Fruit fly (Drosophila melanogaster): ENCODE results near the gene Phf5a.
A peak's percentile ranks its signal among the peaks of the same experiment; 100 is the strongest.

The Phf5a gene

DNA sequence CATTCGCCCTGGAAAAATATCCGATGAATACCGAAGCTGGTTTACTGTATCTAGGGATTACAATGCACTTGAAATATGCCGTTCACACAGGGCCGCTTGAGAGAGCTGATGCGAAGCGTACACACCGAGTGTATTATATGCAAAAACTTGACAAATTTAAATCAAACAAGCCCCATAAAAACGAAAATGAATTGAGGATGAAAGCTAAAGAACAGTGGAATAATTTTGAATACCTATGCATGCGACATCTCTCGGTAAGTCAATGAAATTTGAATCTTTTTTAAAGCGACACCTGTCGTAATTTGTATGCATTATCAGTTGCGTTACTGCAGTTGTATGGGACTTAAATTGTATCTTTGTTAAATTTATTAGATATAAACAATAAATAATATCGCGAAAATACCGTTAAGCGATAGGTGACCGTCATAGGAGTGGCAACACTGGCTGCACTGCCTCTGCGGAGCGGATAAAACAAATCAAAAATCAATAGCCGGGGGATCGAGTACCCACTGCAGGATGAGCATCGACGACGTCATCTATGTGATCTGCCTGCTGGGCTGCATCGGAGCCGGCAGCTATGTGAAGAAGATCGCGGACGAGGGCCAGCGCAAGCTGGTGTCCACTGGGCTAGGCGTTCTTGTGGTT is 34.6 kb downstream of the Phf5a start, which contains the start of gene frj (continued):
- TF ChIP-seq D19B (GFP tag; optimal IDR thresholded peaks at IDR 0.05) (peak; percentile 4), Mad (GFP tag; optimal IDR thresholded peaks at IDR 0.05) (peak; percentile 71), org-1 (GFP tag; optimal IDR thresholded peaks at IDR 0.05) (no peak), kni (GFP tag; optimal IDR thresholded peaks at IDR 0.05) (no peak), E2f2 (GFP tag; IDR thresholded peaks at IDR 0.05) (peak; percentile 55), CG12219 (GFP tag; optimal IDR thresholded peaks at IDR 0.05) (no peak), tin (GFP tag; optimal IDR thresholded peaks at IDR 0.05) (peak; percentile 67), hbn (GFP tag; IDR thresholded peaks at IDR 0.05; ENCODE audit: partially characterized antibody) (0 out of 2 replicates have a peak, but pooled peaks have one; percentile 26), grau (tag; optimal IDR thresholded peaks at IDR 0.05) (peak; percentile 77), NC2α (GFP tag; optimal IDR thresholded peaks at IDR 0.05) (no peak), CG1024 (GFP tag; IDR thresholded peaks at IDR 0.05) (peak; percentile 79), CG17568 (GFP tag; optimal IDR thresholded peaks at IDR 0.05) (peak; percentile 26), Taf1 (GFP tag; IDR thresholded peaks at IDR 0.05) (no peak), gsb-n (tag; optimal IDR thresholded peaks at IDR 0.05) (peak; percentile 39), Med (GFP tag) (peak; percentile 93), CG13775 (GFP tag; optimal IDR thresholded peaks at IDR 0.05) (peak; percentile 69), sc (optimal IDR thresholded peaks at IDR 0.05) (no peak), sc (GFP tag; optimal IDR thresholded peaks at IDR 0.05) (no peak), ftz-f1 (GFP tag; optimal IDR thresholded peaks at IDR 0.05) (no peak), pros (GFP tag; optimal IDR thresholded peaks at IDR 0.05) (no peak), dan (GFP tag; IDR thresholded peaks at IDR 0.05) (no peak), usp (GFP tag; optimal IDR thresholded peaks at IDR 0.05) (no peak), CG10979 (tag; optimal IDR thresholded peaks at IDR 0.05) (peak; percentile 48), CoRest (tag; optimal IDR thresholded peaks at IDR 0.05) (peak; percentile 80), ab (GFP tag; optimal IDR thresholded peaks at IDR 0.05) (peak; percentile 33), Dfd (GFP tag; optimal IDR thresholded peaks at IDR 0.05) (peak in 1 of 2 experiments; percentile 62), H15 (GFP tag; IDR thresholded peaks at IDR 0.05) (no peak), CG18764 (GFP tag; optimal IDR thresholded peaks at IDR 0.05) (peak; percentile 53), CG4707 (GFP tag; optimal IDR thresholded peaks at IDR 0.05) (no peak), HmgD (GFP tag; optimal IDR thresholded peaks at IDR 0.05) (peak; percentile 76), unpg (GFP tag; optimal IDR thresholded peaks at IDR 0.05) (peak; percentile 55), vfl (GFP tag; optimal IDR thresholded peaks at IDR 0.05) (no peak), HLH4C (GFP tag; IDR thresholded peaks at IDR 0.05; ENCODE audit: partially characterized antibody) (0 out of 3 replicates have a peak, but pooled peaks have one; percentile 45), Poxn (GFP tag; IDR thresholded peaks at IDR 0.05) (no peak), Sry-δ (GFP tag; optimal IDR thresholded peaks at IDR 0.05) (peak; percentile 88), CG33557 (GFP tag; optimal IDR thresholded peaks at IDR 0.05) (no peak), CG1647 (GFP tag; optimal IDR thresholded peaks at IDR 0.05) (peak; percentile 19), CG7928 (GFP tag; optimal IDR thresholded peaks at IDR 0.05) (peak; percentile 54), YL-1 (GFP tag; optimal IDR thresholded peaks at IDR 0.05) (peak; percentile 51), CG7839 (tag; optimal IDR thresholded peaks at IDR 0.05) (peak; percentile 73), Gsc (GFP tag; IDR thresholded peaks at IDR 0.05) (no peak), ken (GFP tag; IDR thresholded peaks at IDR 0.05) (peak; percentile 74; the same call in 2 of the 3 replicates), CG16779 (GFP tag; IDR thresholded peaks at IDR 0.05) (no peak), Dek (tag; optimal IDR thresholded peaks at IDR 0.05) (peak; percentile 57), CG5245 (GFP tag; optimal IDR thresholded peaks at IDR 0.05) (peak; percentile 42), CG6254 (GFP tag; optimal IDR thresholded peaks at IDR 0.05) (peak; percentile 10), Bgb (GFP tag; IDR thresholded peaks at IDR 0.05; ENCODE audit: partially characterized antibody) (peak; percentile 59; the same call in 1 of the 2 replicates), CG4328 (GFP tag; optimal IDR thresholded peaks at IDR 0.05) (peak; percentile 20), Optix (GFP tag; IDR thresholded peaks at IDR 0.05) (peak; percentile 63; the same call in 2 of the 3 replicates), CG12391 (tag; optimal IDR thresholded peaks at IDR 0.05) (peak; percentile 73)
